Fruit fly (Drosophila melanogaster): ENCODE data around the gene CG7460.

Gene CG7460

dm6 chr3L:17757156-17758083 is 17.1 kb downstream of the CG7460 start (continued):
- TF ChIP-seq CG6175 (GFP tag; IDR thresholded peaks at IDR 0.05) (no peak), seq (GFP tag; IDR thresholded peaks at IDR 0.05) (peak; percentile 54), mirr (GFP tag; optimal IDR thresholded peaks at IDR 0.05) (no peak), CG6272 (GFP tag; IDR thresholded peaks at IDR 0.05) (no peak), Hsf (GFP tag; optimal IDR thresholded peaks at IDR 0.05) (peak; percentile 73), slp2 (GFP tag; optimal IDR thresholded peaks at IDR 0.05) (peak; percentile 32), Asciz (GFP tag; optimal IDR thresholded peaks at IDR 0.05) (peak; percentile 82), prd (optimal IDR thresholded peaks at IDR 0.05) (no peak), prd (GFP tag; IDR thresholded peaks at IDR 0.05) (peak; percentile 75), CG8089 (GFP tag; optimal IDR thresholded peaks at IDR 0.05) (peak; percentile 65), CG10274 (GFP tag; optimal IDR thresholded peaks at IDR 0.05) (peak; percentile 25), tap (tag; optimal IDR thresholded peaks at IDR 0.05) (peak; percentile 56), bsh (GFP tag; optimal IDR thresholded peaks at IDR 0.05) (peak in 1 of 2 experiments; percentile 88), Chrac-16 (GFP tag; optimal IDR thresholded peaks at IDR 0.05) (peak; percentile 76), D19A (tag; optimal IDR thresholded peaks at IDR 0.05) (peak; percentile 88), Ssrp (tag; optimal IDR thresholded peaks at IDR 0.05) (peak; percentile 85), CG12219 (GFP tag; optimal IDR thresholded peaks at IDR 0.05) (peak; percentile 72), Hmx (GFP tag; optimal IDR thresholded peaks at IDR 0.05) (no peak), fd3F (GFP tag; optimal IDR thresholded peaks at IDR 0.05) (no peak), Adf1 (GFP tag; IDR thresholded peaks at IDR 0.05) (no peak), cwo (GFP tag; optimal IDR thresholded peaks at IDR 0.05) (peak; percentile 4), CG17186 (GFP tag; optimal IDR thresholded peaks at IDR 0.05) (peak; percentile 57), pan (optimal IDR thresholded peaks at IDR 0.05) (no peak), pan (GFP tag; optimal IDR thresholded peaks at IDR 0.05 in 1 of 2, IDR thresholded peaks at IDR 0.05 in 1 of 2) (peak in 1 of 2 experiments; percentile 37), Awh (GFP tag; IDR thresholded peaks at IDR 0.05) (peak; percentile 65), CG7556 (GFP tag; optimal IDR thresholded peaks at IDR 0.05) (peak; percentile 92), Jarid2 (GFP tag; optimal IDR thresholded peaks at IDR 0.05) (peak; percentile 44), CG8924 (tag; optimal IDR thresholded peaks at IDR 0.05) (peak; percentile 89), CG12071 (GFP tag; optimal IDR thresholded peaks at IDR 0.05) (no peak), CG10267 (tag; optimal IDR thresholded peaks at IDR 0.05) (peak; percentile 85), bab2 (GFP tag; optimal IDR thresholded peaks at IDR 0.05) (peak; percentile 46), CG18011 (GFP tag; optimal IDR thresholded peaks at IDR 0.05) (no peak), z (GFP tag; IDR thresholded peaks at IDR 0.05) (no peak), lmd (GFP tag; IDR thresholded peaks at IDR 0.05) (peak; percentile 57), CG14860 (GFP tag; IDR thresholded peaks at IDR 0.05; ENCODE audit: partially characterized antibody) (no peak), CG9215 (GFP tag; IDR thresholded peaks at IDR 0.05) (no peak), zfh1 (GFP tag; IDR thresholded peaks at IDR 0.05) (peak; percentile 78), Mrtf (GFP tag; IDR thresholded peaks at IDR 0.05) (no peak; the same call in 2 of the 3 replicates), ase (GFP tag; IDR thresholded peaks at IDR 0.05) (peak; percentile 47; the same call in 1 of the 3 replicates), CG11560 (tag; IDR thresholded peaks at IDR 0.05) (no peak), Aef1 (GFP tag; IDR thresholded peaks at IDR 0.05) (no peak; the same call in 2 of the 3 replicates), Hr39 (optimal IDR thresholded peaks at IDR 0.05) (no peak), ewg (GFP tag; optimal IDR thresholded peaks at IDR 0.05) (peak; percentile 82), en (GFP tag; optimal IDR thresholded peaks at IDR 0.05) (peak; percentile 6), CG11723 (GFP tag; optimal IDR thresholded peaks at IDR 0.05) (peak; percentile 69), MESR4 (GFP tag; optimal IDR thresholded peaks at IDR 0.05) (no peak), gt (GFP tag; IDR thresholded peaks at IDR 0.05) (peak; percentile 46), Sox102F (GFP tag; optimal IDR thresholded peaks at IDR 0.05) (peak; percentile 77), CG15073 (GFP tag; optimal IDR thresholded peaks at IDR 0.05) (no peak), eve (GFP tag; optimal IDR thresholded peaks at IDR 0.05) (peak; percentile 35 to 92)

All from whole organism, embryonic.